Fruit fly (Drosophila melanogaster): ENCODE data around the gene Graf.
A peak's percentile ranks its signal among the peaks of the same experiment; 100 is the strongest.

The Graf gene

dm6 chrX:15802880-15803650 lies 42.5 kb upstream of the Graf start (continued):
- no peak for TF ChIP-seq CG6272 (GFP tag; IDR thresholded peaks at IDR 0.05)
- TF ChIP-seq Max (GFP tag; optimal IDR thresholded peaks at IDR 0.05), result no peak
- TF ChIP-seq CG32767 (GFP tag; IDR thresholded peaks at IDR 0.05), result no peak
- TF ChIP-seq knrl (GFP tag; IDR thresholded peaks at IDR 0.05; ENCODE audit: partially characterized antibody), result peak; percentile 71
- TF ChIP-seq CG6791 (GFP tag; IDR thresholded peaks at IDR 0.05; ENCODE audit: partially characterized antibody), result peak; percentile 85
- TF ChIP-seq CG30020 (tag; optimal IDR thresholded peaks at IDR 0.05), result peak; percentile 83
- peak; percentile 17; the same call in 1 of the 2 replicates for TF ChIP-seq CG11247 (GFP tag; IDR thresholded peaks at IDR 0.05)
- TF ChIP-seq MESR4 (GFP tag; optimal IDR thresholded peaks at IDR 0.05), result peak; percentile 22
- no peak for TF ChIP-seq vfl (GFP tag; optimal IDR thresholded peaks at IDR 0.05)
- no peak for TF ChIP-seq Dek (tag; optimal IDR thresholded peaks at IDR 0.05)
- TF ChIP-seq CG4854 (GFP tag; optimal IDR thresholded peaks at IDR 0.05), result no peak
- TF ChIP-seq CG31388 (GFP tag; optimal IDR thresholded peaks at IDR 0.05), result no peak
- TF ChIP-seq z (GFP tag; IDR thresholded peaks at IDR 0.05), result no peak
- TF ChIP-seq hkb (optimal IDR thresholded peaks at IDR 0.05), result no peak
- no peak for TF ChIP-seq hkb (GFP tag; IDR thresholded peaks at IDR 0.05)
- TF ChIP-seq HLH54F (GFP tag; optimal IDR thresholded peaks at IDR 0.05), result no peak
- TF ChIP-seq CG7839 (tag; optimal IDR thresholded peaks at IDR 0.05), result peak; percentile 18
- TF ChIP-seq eyg (GFP tag; optimal IDR thresholded peaks at IDR 0.05), result no peak
- peak; percentile 73 for TF ChIP-seq unc-4 (GFP tag; IDR thresholded peaks at IDR 0.05; ENCODE audit: partially characterized antibody)
- TF ChIP-seq CG13424 (tag; optimal IDR thresholded peaks at IDR 0.05), result peak; percentile 34
- TF ChIP-seq disco-r (GFP tag; optimal IDR thresholded peaks at IDR 0.05), result no peak
- peak in 1 of 2 experiments; percentile 30 for TF ChIP-seq Hr51 (GFP tag; optimal IDR thresholded peaks at IDR 0.05)
- TF ChIP-seq ash1 (GFP tag; optimal IDR thresholded peaks at IDR 0.05), result no peak
- TF ChIP-seq CG13775 (GFP tag; optimal IDR thresholded peaks at IDR 0.05), result peak; percentile 0
- TF ChIP-seq ATbp (GFP tag; optimal IDR thresholded peaks at IDR 0.05), result peak; percentile 29
- TF ChIP-seq chif (GFP tag; optimal IDR thresholded peaks at IDR 0.05), result no peak
- TF ChIP-seq repo (GFP tag; optimal IDR thresholded peaks at IDR 0.05), result no peak
- TF ChIP-seq CG11398 (GFP tag; optimal IDR thresholded peaks at IDR 0.05), result no peak
- peak; percentile 31 for TF ChIP-seq CG2120 (GFP tag; optimal IDR thresholded peaks at IDR 0.05)
- TF ChIP-seq lab (GFP tag; optimal IDR thresholded peaks at IDR 0.05), result peak; percentile 10
- TF ChIP-seq CG18619 (GFP tag; optimal IDR thresholded peaks at IDR 0.05), result no peak
- peak; percentile 25 for TF ChIP-seq dmrt11E (tag; optimal IDR thresholded peaks at IDR 0.05)
- TF ChIP-seq zfh1 (GFP tag; IDR thresholded peaks at IDR 0.05), result 0 out of 3 replicates have a peak, but pooled peaks have one; percentile 24
- TF ChIP-seq CG14014 (GFP tag; IDR thresholded peaks at IDR 0.05), result no peak
- no peak for TF ChIP-seq CG8765 (GFP tag; IDR thresholded peaks at IDR 0.05)
- peak; percentile 21 for TF ChIP-seq gcm (GFP tag; optimal IDR thresholded peaks at IDR 0.05)
- TF ChIP-seq Dbx (GFP tag; IDR thresholded peaks at IDR 0.05), result 0 out of 3 replicates have a peak, but pooled peaks have one; percentile 16
- peak; percentile 38; the same call in 1 of the 2 replicates for TF ChIP-seq tna (GFP tag; IDR thresholded peaks at IDR 0.05; ENCODE audit: partially characterized antibody)
- no peak for TF ChIP-seq Stat92E (GFP tag; optimal IDR thresholded peaks at IDR 0.05)
- peak; percentile 23 for TF ChIP-seq lilli (GFP tag; optimal IDR thresholded peaks at IDR 0.05)
- peak; percentile 28 for TF ChIP-seq CG14710 (tag; optimal IDR thresholded peaks at IDR 0.05)
- no peak for TF ChIP-seq Antp (GFP tag; optimal IDR thresholded peaks at IDR 0.05)
- peak; percentile 20 for TF ChIP-seq CG10979 (tag; optimal IDR thresholded peaks at IDR 0.05)
- TF ChIP-seq pb (GFP tag; optimal IDR thresholded peaks at IDR 0.05), result no peak
- TF ChIP-seq CG1602 (GFP tag; optimal IDR thresholded peaks at IDR 0.05), result no peak
- TF ChIP-seq Hr3 (GFP tag; optimal IDR thresholded peaks at IDR 0.05), result peak; percentile 25
- no peak for TF ChIP-seq dimm (GFP tag; IDR thresholded peaks at IDR 0.05)
- no peak for TF ChIP-seq zfh2 (GFP tag; optimal IDR thresholded peaks at IDR 0.05)
- TF ChIP-seq hbn (GFP tag; IDR thresholded peaks at IDR 0.05; ENCODE audit: partially characterized antibody), result peak; percentile 66; the same call in 1 of the 2 replicates
